Fruit fly (Drosophila melanogaster) whole organism, embryonic: ENCODE data around the gene CG14440.

ENCODE experiments used
- ATbp ChIP-seq: fragments of 200-800 bp; sonication (Bioruptor generic); optimal IDR thresholded peaks from 2 replicates; lab custom pipeline; 2017; ENCODE audit warnings: missing biosample characterization, mild to moderate bottlenecking, missing genetic modification characterization, missing genetic modification reagents
- CG10267 ChIP-seq: fragments of 200-800 bp; sonication (Bioruptor generic); optimal IDR thresholded peaks from 2 replicates; lab custom pipeline; 2018; ENCODE audit warnings: missing biosample characterization, mild to moderate bottlenecking, missing genetic modification characterization, moderate library complexity
- CG10543 ChIP-seq: fragments of 200-800 bp; sonication (Bioruptor generic); optimal IDR thresholded peaks from 3 replicates; lab custom pipeline; 2017; ENCODE audit warnings: missing biosample characterization, mild to moderate bottlenecking, missing genetic modification characterization, moderate library complexity
- CG12769 ChIP-seq: fragments of 200-800 bp; sonication (Bioruptor generic); optimal IDR thresholded peaks from 2 replicates; lab custom pipeline; 2019; ENCODE audit warnings: missing biosample characterization, mild to moderate bottlenecking, missing genetic modification characterization, moderate library complexity
- CG14441 ChIP-seq: fragments of 200-800 bp; sonication (Bioruptor generic); IDR thresholded peaks from 2 replicates; pipeline ENCODE4 v1.3.6; 2022; ENCODE audit warnings: missing biosample characterization, missing genetic modification characterization
- CG15514 ChIP-seq: fragments of 200-800 bp; sonication (Bioruptor generic); optimal IDR thresholded peaks from 3 replicates; lab custom pipeline; 2017; ENCODE audit warnings: missing biosample characterization, missing genetic modification characterization, mild to moderate bottlenecking, moderate library complexity, missing genetic modification reagents
- CG1603 ChIP-seq: fragments of 200-800 bp; sonication (Bioruptor generic); optimal IDR thresholded peaks from 2 replicates; lab custom pipeline; 2019; ENCODE audit warnings: missing biosample characterization, mild to moderate bottlenecking, missing genetic modification characterization, moderate library complexity
- CG17328 ChIP-seq: fragments of 200-800 bp; sonication (Bioruptor generic); IDR thresholded peaks from 2 replicates; pipeline ENCODE4 v1.3.6; 2022; ENCODE audit warnings: missing biosample characterization, missing genetic modification characterization
- CG18262 ChIP-seq: fragments of 200-800 bp; optimal IDR thresholded peaks from 3 replicates; lab custom pipeline; 2019; ENCODE audit warnings: missing biosample characterization, mild to moderate bottlenecking, missing genetic modification characterization, moderate library complexity
- CG18599 ChIP-seq: fragments of 200-800 bp; sonication (Bioruptor generic); optimal IDR thresholded peaks from 3 replicates; lab custom pipeline; 2017; ENCODE audit warnings: missing biosample characterization, missing genetic modification characterization, mild to moderate bottlenecking, moderate library complexity, missing genetic modification reagents
- CG2199 ChIP-seq: fragments of 200-800 bp; sonication (Bioruptor generic); IDR thresholded peaks from 3 replicates; pipeline ENCODE4 v1.3.6; 2022; ENCODE audit warnings: missing biosample characterization, missing genetic modification characterization
- CG2678 ChIP-seq: fragments of 200-800 bp; sonication (Bioruptor generic); optimal IDR thresholded peaks from 3 replicates; lab custom pipeline; 2019; ENCODE audit warnings: missing biosample characterization, mild to moderate bottlenecking, missing genetic modification characterization, moderate library complexity
- CG2712 ChIP-seq: fragments of 200-800 bp; optimal IDR thresholded peaks from 3 replicates; lab custom pipeline; 2019; ENCODE audit warnings: missing biosample characterization, mild to moderate bottlenecking, missing genetic modification characterization, moderate library complexity
- CG34422 ChIP-seq: fragments of 200-800 bp; sonication (Bioruptor generic); IDR thresholded peaks from 3 replicates; pipeline ENCODE4 v1.3.6; 2022; ENCODE audit warnings: missing biosample characterization, missing genetic modification characterization
- CG3838 ChIP-seq: fragments of 200-800 bp; sonication (Bioruptor generic); optimal IDR thresholded peaks from 3 replicates; lab custom pipeline; 2016; ENCODE audit warnings: missing biosample characterization, missing genetic modification characterization
- CG6854 ChIP-seq: fragments of 200-800 bp; sonication (Bioruptor generic); optimal IDR thresholded peaks from 3 replicates; lab custom pipeline; 2017; ENCODE audit warnings: missing biosample characterization, mild to moderate bottlenecking, missing genetic modification characterization
- CG8290 ChIP-seq, 3 experiments: fragments of 200-800 bp; sonication (Bioruptor generic); optimal IDR thresholded peaks; 2 replicates each; lab custom pipeline; 2016 to 2019; ENCODE audit warnings: missing biosample characterization in 3 of 3, missing genetic modification characterization in 3 of 3, mild to moderate bottlenecking in 2 of 3, moderate library complexity in 1 of 3
- CG8388 ChIP-seq: fragments of 200-800 bp; sonication (Bioruptor generic); optimal IDR thresholded peaks from 2 replicates; lab custom pipeline; 2019; ENCODE audit warnings: missing biosample characterization, mild to moderate bottlenecking, missing genetic modification characterization, moderate library complexity
- CG9797 ChIP-seq: fragments of 200-800 bp; sonication (Bioruptor generic); optimal IDR thresholded peaks from 3 replicates; lab custom pipeline; 2018; ENCODE audit warnings: missing biosample characterization, mild to moderate bottlenecking, missing genetic modification characterization
- CG9876 ChIP-seq: fragments of 200-800 bp; sonication (Bioruptor generic); optimal IDR thresholded peaks from 2 replicates; lab custom pipeline; 2016; ENCODE audit warnings: missing biosample characterization, missing genetic modification characterization
- D19B ChIP-seq: fragments of 200-800 bp; sonication (Bioruptor generic); optimal IDR thresholded peaks from 2 replicates; lab custom pipeline; 2017; ENCODE audit warnings: missing biosample characterization, mild to moderate bottlenecking, missing genetic modification characterization
- Deaf1 ChIP-seq: fragments of 200-800 bp; optimal IDR thresholded peaks from 3 replicates; lab custom pipeline; 2019; ENCODE audit warnings: missing biosample characterization, mild to moderate bottlenecking, missing genetic modification characterization, moderate library complexity
- Fer1 ChIP-seq: fragments of 200-800 bp; sonication (Bioruptor generic); optimal IDR thresholded peaks from 2 replicates; lab custom pipeline; 2017; ENCODE audit warnings: missing biosample characterization, mild to moderate bottlenecking, missing genetic modification characterization
- Gug ChIP-seq: fragments of 200-800 bp; sonication (Bioruptor generic); IDR thresholded peaks from 4 replicates; pipeline ENCODE4 v1.3.6; 2022; ENCODE audit warnings: missing biosample characterization, missing genetic modification characterization
- H15 ChIP-seq: fragments of 200-800 bp; sonication (Bioruptor generic); IDR thresholded peaks from 3 replicates; pipeline ENCODE4 v1.3.6; 2022; ENCODE audit warnings: missing biosample characterization, missing genetic modification characterization
- Hmr ChIP-seq: fragments of 200-800 bp; sonication (Bioruptor generic); optimal IDR thresholded peaks from 3 replicates; lab custom pipeline; 2017; ENCODE audit warnings: mild to moderate bottlenecking, missing biosample characterization, missing genetic modification reagents, missing genetic modification characterization
- Mad ChIP-seq: fragments of 200-800 bp; sonication (Bioruptor generic); optimal IDR thresholded peaks from 2 replicates; lab custom pipeline; 2016; ENCODE audit warnings: missing biosample characterization, missing genetic modification characterization
- Med ChIP-seq: fragments of 200-800 bp; sonication (Bioruptor generic); peaks from one replicate; lab custom pipeline; 2016; ENCODE audit warnings: missing biosample characterization, missing genetic modification characterization, mild to moderate bottlenecking, inconsistent platforms, moderate library complexity
- Sox100B ChIP-seq: fragments of 200-800 bp; sonication (Bioruptor generic); optimal IDR thresholded peaks from 3 replicates; lab custom pipeline; 2018; ENCODE audit warnings: missing biosample characterization, mild to moderate bottlenecking, missing genetic modification characterization
- Spps ChIP-seq: fragments of 200-800 bp; sonication (Bioruptor generic); optimal IDR thresholded peaks from 2 replicates; lab custom pipeline; 2018; ENCODE audit warnings: missing biosample characterization, mild to moderate bottlenecking, missing genetic modification characterization
- Trl ChIP-seq, 3 experiments: fragments of >200 bp in 2 of 3; fragments of 200-800 bp in 1 of 3; sonication (Bioruptor generic) in 1 of 3; optimal IDR thresholded peaks; 2 replicates in 1 of 3; 3 replicates in 2 of 3; lab custom pipeline; 2016 to 2017; ENCODE audit warnings: missing biosample characterization in 1 of 3, missing genetic modification characterization in 1 of 3
- caup ChIP-seq: fragments of 200-800 bp; sonication (Bioruptor generic); optimal IDR thresholded peaks from 3 replicates; lab custom pipeline; 2017; ENCODE audit warnings: missing biosample characterization, mild to moderate bottlenecking, missing genetic modification characterization, moderate library complexity; ENCODE audit not compliant: severe bottlenecking
- chinmo ChIP-seq: fragments of 200-800 bp; sonication (Bioruptor generic); IDR thresholded peaks from 4 replicates; pipeline ENCODE4 v1.3.6; 2022; ENCODE audit warnings: missing biosample characterization, missing genetic modification characterization; ENCODE audit not compliant: partially characterized antibody
- chn ChIP-seq: fragments of 200-800 bp; sonication (Bioruptor generic); optimal IDR thresholded peaks from 2 replicates; lab custom pipeline; 2016; ENCODE audit warnings: missing biosample characterization, missing genetic modification characterization
- crol ChIP-seq: fragments of 200-800 bp; sonication (Bioruptor generic); IDR thresholded peaks from 2 replicates; pipeline ENCODE4 v1.3.6; 2022; ENCODE audit warnings: missing biosample characterization, missing genetic modification characterization
- exex ChIP-seq: fragments of 200-800 bp; sonication (Bioruptor generic); optimal IDR thresholded peaks from 4 replicates; lab custom pipeline; 2018; ENCODE audit warnings: missing biosample characterization, mild to moderate bottlenecking, missing genetic modification characterization, moderate library complexity
- grau ChIP-seq: fragments of 200-800 bp; optimal IDR thresholded peaks from 3 replicates; lab custom pipeline; 2019; ENCODE audit warnings: missing biosample characterization, mild to moderate bottlenecking, missing genetic modification characterization, moderate library complexity
- kni ChIP-seq: fragments of 200-800 bp; sonication (Bioruptor generic); optimal IDR thresholded peaks from 3 replicates; lab custom pipeline; 2017; ENCODE audit warnings: mild to moderate bottlenecking, missing biosample characterization, missing genetic modification reagents, missing genetic modification characterization
- lab ChIP-seq: fragments of 200-800 bp; sonication (Bioruptor generic); optimal IDR thresholded peaks from 3 replicates; lab custom pipeline; 2017; ENCODE audit warnings: missing biosample characterization, missing genetic modification characterization, mild to moderate bottlenecking, moderate library complexity, missing genetic modification reagents
- lmd ChIP-seq: fragments of 200-800 bp; sonication (Bioruptor generic); IDR thresholded peaks from 2 replicates; pipeline ENCODE4 v1.3.6; 2022; ENCODE audit warnings: missing biosample characterization, missing genetic modification characterization
- pros ChIP-seq: fragments of 200-800 bp; sonication (Bioruptor generic); optimal IDR thresholded peaks from 3 replicates; lab custom pipeline; 2019; ENCODE audit warnings: missing biosample characterization, mild to moderate bottlenecking, missing genetic modification characterization, moderate library complexity
- tna ChIP-seq: fragments of 200-800 bp; sonication (Bioruptor generic); IDR thresholded peaks from 2 replicates; pipeline ENCODE4 v1.3.6; 2022; ENCODE audit warnings: missing biosample characterization, missing genetic modification characterization; ENCODE audit not compliant: partially characterized antibody
- twi ChIP-seq: fragments of 200-800 bp; optimal IDR thresholded peaks from 2 replicates; lab custom pipeline; 2019; ENCODE audit warnings: missing biosample characterization, mild to moderate bottlenecking, missing genetic modification characterization, moderate library complexity
- unc-4 ChIP-seq: fragments of 200-800 bp; sonication (Bioruptor generic); IDR thresholded peaks from 2 replicates; pipeline ENCODE4 v1.3.6; 2022; ENCODE audit warnings: missing biosample characterization, missing genetic modification characterization; ENCODE audit not compliant: partially characterized antibody
- vvl ChIP-seq: fragments of 200-800 bp; sonication (Bioruptor generic); IDR thresholded peaks from 2 replicates; pipeline ENCODE4 v1.3.6; 2022; ENCODE audit warnings: missing biosample characterization, missing genetic modification characterization

Gene CG14440

dm6 chrX:6708138-6708537 is 9.8 kb upstream of the CG14440 start (continued):
- peak in 1 of 2 experiments; percentile 8 for TF ChIP-seq Trl (optimal IDR thresholded peaks at IDR 0.05; lab: Kevin White, UChicago)
- no peak for TF ChIP-seq Trl (GFP tag; optimal IDR thresholded peaks at IDR 0.05; lab: Kevin White, UChicago)

- peak; percentile 20 for TF ChIP-seq caup
- TF ChIP-seq CG10267, result no peak
- TF ChIP-seq CG18599 (GFP tag; lab: Kevin White, UChicago), result no peak
- no peak for TF ChIP-seq pros (GFP tag; lab: Kevin White, UChicago)
- peak; percentile 91 for TF ChIP-seq CG12769
- TF ChIP-seq vvl (GFP tag; lab: Robert Waterston, UW), result no peak
- no peak for TF ChIP-seq unc-4
- TF ChIP-seq tna (GFP tag; lab: Robert Waterston, UW), result no peak
- peak; percentile 8 for TF ChIP-seq ATbp (GFP tag; lab: Kevin White, UChicago)
- peak; percentile 89 for TF ChIP-seq Deaf1 (tag; lab: Kevin White, UChicago)
- peak; percentile 31 for TF ChIP-seq Fer1 (GFP tag; lab: Kevin White, UChicago)
- no peak for TF ChIP-seq lmd
- TF ChIP-seq CG8290 (GFP tag; optimal IDR thresholded peaks at IDR 0.05; lab: Kevin White, UChicago), result no peak
- peak in 1 of 2 experiments; percentile 32 for TF ChIP-seq CG8290 (tag; optimal IDR thresholded peaks at IDR 0.05; lab: Kevin White, UChicago)
- no peak for TF ChIP-seq chn
- no peak for TF ChIP-seq CG9876 (GFP tag; lab: Kevin White, UChicago)
- TF ChIP-seq Hmr (GFP tag; lab: Kevin White, UChicago), result peak; percentile 27
- no peak for TF ChIP-seq CG9797 (GFP tag; lab: Kevin White, UChicago)
- peak; percentile 6 for TF ChIP-seq CG1603 (tag; lab: Kevin White, UChicago)
- TF ChIP-seq Sox100B (GFP tag; lab: Kevin White, UChicago), result no peak
- peak; percentile 22 for TF ChIP-seq CG2678 (tag; lab: Kevin White, UChicago)
- TF ChIP-seq H15 (GFP tag; lab: Robert Waterston, UW), result no peak
- no peak for TF ChIP-seq Spps (tag; lab: Kevin White, UChicago)
- peak; percentile 74 for TF ChIP-seq crol
- TF ChIP-seq Mad (GFP tag; lab: Kevin White, UChicago), result no peak
- no peak for TF ChIP-seq CG17328 (GFP tag; lab: Robert Waterston, UW)
- TF ChIP-seq exex (tag; lab: Kevin White, UChicago), result peak; percentile 18
- TF ChIP-seq CG3838 (GFP tag; lab: Kevin White, UChicago), result no peak
- peak; percentile 16 for TF ChIP-seq grau (tag; lab: Kevin White, UChicago)
- TF ChIP-seq Med (GFP tag; lab: Kevin White, UChicago), result peak; percentile 6
- TF ChIP-seq CG6854 (GFP tag; lab: Kevin White, UChicago), result no peak
- peak; percentile 49 for TF ChIP-seq lab (GFP tag; lab: Kevin White, UChicago)
- peak; percentile 39 for TF ChIP-seq kni (GFP tag; lab: Kevin White, UChicago)
- TF ChIP-seq CG2199 (GFP tag; lab: Robert Waterston, UW), result peak; percentile 44; the same call in 1 of the 3 replicates
- peak; percentile 34 for TF ChIP-seq twi (tag; lab: Kevin White, UChicago)
- 0 out of 4 replicates have a peak, but pooled peaks have one; percentile 49 for TF ChIP-seq chinmo (GFP tag; lab: Robert Waterston, UW)
- TF ChIP-seq CG18262 (tag; lab: Kevin White, UChicago), result no peak
- peak; percentile 24 for TF ChIP-seq CG15514 (GFP tag; lab: Kevin White, UChicago)
- no peak for TF ChIP-seq CG34422 (GFP tag; lab: Robert Waterston, UW)
- TF ChIP-seq CG2712 (tag; lab: Kevin White, UChicago), result no peak
- TF ChIP-seq D19B, result no peak
- TF ChIP-seq CG14441 (GFP tag; lab: Robert Waterston, UW), result peak; percentile 41
- TF ChIP-seq CG8388, result peak; percentile 83
- TF ChIP-seq Gug (GFP tag; lab: Robert Waterston, UW), result no peak
- peak; percentile 37 for TF ChIP-seq CG10543 (GFP tag; lab: Kevin White, UChicago)
These were observed 8.4 kb upstream of the CG14440 start for dm6 chrX:6706570-6707306.
